Fruit fly (Drosophila melanogaster) whole organism, embryonic: ENCODE measurements around the gene CG45105.
A peak's percentile ranks its signal among the peaks of the same experiment; 100 is the strongest.

Experiments used
- Atf3 ChIP-seq: fragments of 200-800 bp; sonication (Bioruptor generic); optimal IDR thresholded peaks from 3 replicates; lab custom pipeline; 2016; ENCODE audit warnings: missing biosample characterization, missing genetic modification characterization
- C15 ChIP-seq: fragments of 200-800 bp; sonication (Bioruptor generic); IDR thresholded peaks from 3 replicates; pipeline ENCODE4 v1.3.6; 2022; ENCODE audit warnings: missing biosample characterization, missing genetic modification characterization
- CG10565 ChIP-seq: fragments of 200-800 bp; sonication (Bioruptor generic); optimal IDR thresholded peaks from 3 replicates; lab custom pipeline; 2016; ENCODE audit warnings: missing biosample characterization, mild to moderate bottlenecking, missing genetic modification characterization
- CG11695 ChIP-seq: fragments of 200-800 bp; sonication (Bioruptor generic); IDR thresholded peaks from 3 replicates; pipeline ENCODE4 v1.3.6; 2022; ENCODE audit warnings: missing biosample characterization, missing genetic modification characterization
- CG12071 ChIP-seq: fragments of 200-800 bp; sonication (Bioruptor generic); optimal IDR thresholded peaks from 3 replicates; lab custom pipeline; 2018; ENCODE audit warnings: missing biosample characterization, mild to moderate bottlenecking, missing genetic modification characterization
- CG12155 ChIP-seq: fragments of 200-800 bp; sonication (Bioruptor generic); optimal IDR thresholded peaks from 3 replicates; lab custom pipeline; 2016; ENCODE audit warnings: missing biosample characterization, missing genetic modification characterization
- CG12942 ChIP-seq: fragments of 200-800 bp; sonication (Bioruptor generic); optimal IDR thresholded peaks from 3 replicates; lab custom pipeline; 2016; ENCODE audit warnings: missing biosample characterization, missing genetic modification characterization
- CG1602 ChIP-seq: fragments of 200-800 bp; sonication (Bioruptor generic); optimal IDR thresholded peaks from 3 replicates; lab custom pipeline; 2016; ENCODE audit warnings: missing biosample characterization, missing genetic modification characterization
- CG1647 ChIP-seq: fragments of 200-800 bp; sonication (Bioruptor generic); optimal IDR thresholded peaks from 3 replicates; lab custom pipeline; 2016; ENCODE audit warnings: missing biosample characterization, missing genetic modification characterization
- CG18262 ChIP-seq: fragments of 200-800 bp; optimal IDR thresholded peaks from 3 replicates; lab custom pipeline; 2019; ENCODE audit warnings: missing biosample characterization, mild to moderate bottlenecking, missing genetic modification characterization, moderate library complexity
- CG3281 ChIP-seq: fragments of 200-800 bp; sonication (Bioruptor generic); optimal IDR thresholded peaks from 3 replicates; lab custom pipeline; 2017; ENCODE audit warnings: missing biosample characterization, mild to moderate bottlenecking, missing genetic modification characterization
- CG3407 ChIP-seq: fragments of 200-800 bp; sonication (Bioruptor generic); optimal IDR thresholded peaks from 2 replicates; lab custom pipeline; 2018; ENCODE audit warnings: missing biosample characterization, mild to moderate bottlenecking, missing genetic modification characterization
- CG4424 ChIP-seq: fragments of 200-800 bp; sonication (Bioruptor generic); optimal IDR thresholded peaks from 3 replicates; lab custom pipeline; 2016; ENCODE audit warnings: missing biosample characterization, missing genetic modification characterization
- CG7745 ChIP-seq: fragments of 200-800 bp; sonication (Bioruptor generic); optimal IDR thresholded peaks from 2 replicates; lab custom pipeline; 2018; ENCODE audit warnings: missing biosample characterization, mild to moderate bottlenecking, missing genetic modification characterization, moderate library complexity
- CG9817 ChIP-seq: fragments of 200-800 bp; sonication (Bioruptor generic); optimal IDR thresholded peaks from 2 replicates; lab custom pipeline; 2018; ENCODE audit warnings: missing biosample characterization, mild to moderate bottlenecking, missing genetic modification characterization, moderate library complexity
- CHES-1-like ChIP-seq: fragments of 200-800 bp; sonication (Bioruptor generic); optimal IDR thresholded peaks from 2 replicates; lab custom pipeline; 2016; ENCODE audit warnings: missing biosample characterization, missing genetic modification characterization
- CkIIα-i1 ChIP-seq: fragments of 200-800 bp; sonication (Bioruptor generic); IDR thresholded peaks from 2 replicates; pipeline ENCODE4 v1.3.6; 2022; ENCODE audit warnings: missing biosample characterization, missing genetic modification characterization
- Doc2 ChIP-seq: fragments of 200-800 bp; sonication (Bioruptor generic); IDR thresholded peaks from 2 replicates; pipeline ENCODE4 v1.3.6; 2022; ENCODE audit warnings: missing biosample characterization, missing genetic modification characterization
- Drgx ChIP-seq: fragments of 200-800 bp; sonication (Bioruptor generic); IDR thresholded peaks from 2 replicates; pipeline ENCODE4 v1.3.6; 2022; ENCODE audit warnings: missing biosample characterization, missing genetic modification characterization
- Fer2 ChIP-seq: fragments of 200-800 bp; sonication (Bioruptor generic); optimal IDR thresholded peaks from 2 replicates; lab custom pipeline; 2018; ENCODE audit warnings: missing biosample characterization, mild to moderate bottlenecking, missing genetic modification characterization, moderate library complexity
- H15 ChIP-seq: fragments of 200-800 bp; sonication (Bioruptor generic); IDR thresholded peaks from 3 replicates; pipeline ENCODE4 v1.3.6; 2022; ENCODE audit warnings: missing biosample characterization, missing genetic modification characterization
- Hey ChIP-seq: fragments of 200-800 bp; sonication (Bioruptor generic); optimal IDR thresholded peaks from 3 replicates; lab custom pipeline; 2018; ENCODE audit warnings: missing biosample characterization, mild to moderate bottlenecking, missing genetic modification characterization
- Hr39 ChIP-seq: fragments of >200 bp; optimal IDR thresholded peaks from 2 replicates; lab custom pipeline; 2017
- MTF-1 ChIP-seq: fragments of 200-800 bp; sonication (Bioruptor generic); optimal IDR thresholded peaks from 2 replicates; lab custom pipeline; 2018; ENCODE audit warnings: missing biosample characterization, mild to moderate bottlenecking, missing genetic modification characterization, borderline replicate concordance
- NC2β ChIP-seq: fragments of 200-800 bp; sonication (Bioruptor generic); optimal IDR thresholded peaks from 2 replicates; lab custom pipeline; 2016; ENCODE audit warnings: missing biosample characterization, missing genetic modification characterization
- Rfx ChIP-seq: fragments of 200-800 bp; sonication (Bioruptor generic); IDR thresholded peaks from 2 replicates; pipeline ENCODE4 v1.3.6; 2022; ENCODE audit warnings: missing biosample characterization, missing genetic modification characterization
- Scr ChIP-seq: fragments of 200-800 bp; sonication (Bioruptor generic); IDR thresholded peaks from 2 replicates; pipeline ENCODE4 v1.3.6; 2022; ENCODE audit warnings: missing biosample characterization, missing genetic modification characterization; ENCODE audit not compliant: partially characterized antibody
- Taf1 ChIP-seq: fragments of 200-800 bp; sonication (Bioruptor generic); IDR thresholded peaks from 2 replicates; pipeline ENCODE4 v1.3.6; 2022; ENCODE audit warnings: missing biosample characterization, missing genetic modification characterization
- ap ChIP-seq: fragments of 200-800 bp; sonication (Bioruptor generic); IDR thresholded peaks from 2 replicates; pipeline ENCODE4 v1.3.6; 2022; ENCODE audit warnings: missing biosample characterization, missing genetic modification characterization
- bab2 ChIP-seq: fragments of 200-800 bp; sonication (Bioruptor generic); optimal IDR thresholded peaks from 2 replicates; lab custom pipeline; 2016; ENCODE audit warnings: missing biosample characterization, missing genetic modification characterization
- bbx ChIP-seq: fragments of 200-800 bp; sonication (Bioruptor generic); IDR thresholded peaks from 2 replicates; pipeline ENCODE4 v1.3.6; 2022; ENCODE audit warnings: missing biosample characterization, missing genetic modification characterization; ENCODE audit not compliant: partially characterized antibody
- bcd ChIP-seq: fragments of 200-800 bp; sonication (Bioruptor generic); optimal IDR thresholded peaks from 2 replicates; lab custom pipeline; 2017; ENCODE audit warnings: missing biosample characterization, mild to moderate bottlenecking, missing genetic modification characterization
- bowl ChIP-seq: fragments of 200-800 bp; sonication (Bioruptor generic); IDR thresholded peaks from 2 replicates; pipeline ENCODE4 v1.3.6; 2022; ENCODE audit warnings: missing biosample characterization, missing genetic modification characterization
- br ChIP-seq: fragments of >200 bp; optimal IDR thresholded peaks from 2 replicates; lab custom pipeline; 2017
- cato ChIP-seq: fragments of 200-800 bp; sonication (Bioruptor generic); optimal IDR thresholded peaks from 2 replicates; lab custom pipeline; 2016; ENCODE audit warnings: missing biosample characterization, missing genetic modification characterization, borderline replicate concordance
- crc ChIP-seq: fragments of 200-800 bp; sonication (Bioruptor generic); optimal IDR thresholded peaks from 2 replicates; lab custom pipeline; 2016; ENCODE audit warnings: missing biosample characterization, missing genetic modification characterization
- cwo ChIP-seq: fragments of 200-800 bp; sonication (Bioruptor generic); optimal IDR thresholded peaks from 3 replicates; lab custom pipeline; 2017; ENCODE audit warnings: missing biosample characterization, missing genetic modification characterization, mild to moderate bottlenecking, moderate library complexity, missing genetic modification reagents
- dmrt99B ChIP-seq: fragments of 200-800 bp; sonication (Bioruptor generic); optimal IDR thresholded peaks from 2 replicates; lab custom pipeline; 2018; ENCODE audit warnings: missing biosample characterization, mild to moderate bottlenecking, missing genetic modification characterization, moderate library complexity
- dysf ChIP-seq: fragments of 200-800 bp; sonication (Bioruptor generic); IDR thresholded peaks from 3 replicates; pipeline ENCODE4 v1.3.6; 2022; ENCODE audit warnings: missing biosample characterization, missing genetic modification characterization
- en ChIP-seq: fragments of 200-800 bp; sonication (Bioruptor generic); optimal IDR thresholded peaks from 2 replicates; lab custom pipeline; 2016; ENCODE audit warnings: missing biosample characterization, missing genetic modification characterization
- ewg ChIP-seq: fragments of 200-800 bp; sonication (Bioruptor generic); optimal IDR thresholded peaks from 3 replicates; lab custom pipeline; 2017; ENCODE audit warnings: mild to moderate bottlenecking, missing biosample characterization, missing genetic modification reagents, missing genetic modification characterization
- h ChIP-seq: fragments of >200 bp; optimal IDR thresholded peaks from 2 replicates; lab custom pipeline; 2017
- hkb ChIP-seq, 2 experiments: fragments of 200-800 bp in 1 of 2; fragments of >200 bp in 1 of 2; sonication (Bioruptor generic) in 1 of 2; IDR thresholded peaks in 1 of 2; optimal IDR thresholded peaks in 1 of 2; 2 replicates each; pipeline versions ENCODE4 v1.3.6 to Lab custom; 2017 to 2022; ENCODE audit warnings: missing biosample characterization in 1 of 2, missing genetic modification characterization in 1 of 2
- kah ChIP-seq: fragments of 200-800 bp; sonication (Bioruptor generic); optimal IDR thresholded peaks from 2 replicates; lab custom pipeline; 2018; ENCODE audit warnings: missing biosample characterization, mild to moderate bottlenecking, missing genetic modification characterization
- lov ChIP-seq, 2 experiments: fragments of 200-800 bp in 1 of 2; fragments of >200 bp in 1 of 2; sonication (Bioruptor generic) in 1 of 2; IDR thresholded peaks in 1 of 2; optimal IDR thresholded peaks in 1 of 2; 2 replicates in 1 of 2; 3 replicates in 1 of 2; pipeline versions ENCODE4 v1.3.6 to Lab custom; 2017 to 2022; ENCODE audit warnings: missing biosample characterization in 1 of 2, missing genetic modification characterization in 1 of 2
- luna ChIP-seq: fragments of 200-800 bp; sonication (Bioruptor generic); optimal IDR thresholded peaks from 2 replicates; lab custom pipeline; 2016; ENCODE audit warnings: missing biosample characterization, missing genetic modification characterization
- otp ChIP-seq: fragments of 200-800 bp; sonication (Bioruptor generic); IDR thresholded peaks from 3 replicates; pipeline ENCODE4, ENCODE4 v1.3.6; 2022; ENCODE audit warnings: missing biosample characterization, missing genetic modification characterization
- p53 ChIP-seq: fragments of 200-800 bp; sonication (Bioruptor generic); optimal IDR thresholded peaks from 2 replicates; lab custom pipeline; 2016; ENCODE audit warnings: missing biosample characterization, missing genetic modification characterization
- pfk ChIP-seq: fragments of 200-800 bp; sonication (Bioruptor generic); optimal IDR thresholded peaks from 2 replicates; lab custom pipeline; 2018; ENCODE audit warnings: missing biosample characterization, mild to moderate bottlenecking, missing genetic modification characterization, moderate library complexity
- stwl ChIP-seq: fragments of 200-800 bp; sonication (Bioruptor generic); optimal IDR thresholded peaks from 3 replicates; lab custom pipeline; 2018; ENCODE audit warnings: missing biosample characterization, mild to moderate bottlenecking, missing genetic modification characterization, moderate library complexity
- unpg ChIP-seq: fragments of 200-800 bp; sonication (Bioruptor generic); optimal IDR thresholded peaks from 3 replicates; lab custom pipeline; 2018; ENCODE audit warnings: missing biosample characterization, mild to moderate bottlenecking, missing genetic modification characterization, moderate library complexity

Gene CG45105

dm6 chr3R:15933609-15934232, 15.9 kb upstream of the CG45105 start, which contains the start of the genes CG5478 and blp (continued):
- TF ChIP-seq CG12071: no peak
- TF ChIP-seq CG1647 (GFP tag; lab: Kevin White, UChicago): no peak
- TF ChIP-seq stwl (tag; lab: Kevin White, UChicago): peak; percentile 68
- TF ChIP-seq CG4424: no peak
- no peak for TF ChIP-seq h
- no peak for TF ChIP-seq unpg (GFP tag; lab: Kevin White, UChicago)
- no peak for TF ChIP-seq CG10565 (GFP tag; lab: Kevin White, UChicago)
- TF ChIP-seq pfk (GFP tag; lab: Kevin White, UChicago): no peak
- no peak for TF ChIP-seq crc (GFP tag; lab: Kevin White, UChicago)
- no peak for TF ChIP-seq br
- TF ChIP-seq dysf (GFP tag; lab: Robert Waterston, UW): no peak
- TF ChIP-seq CG1602 (GFP tag; lab: Kevin White, UChicago): no peak
- no peak for TF ChIP-seq Fer2 (tag; lab: Kevin White, UChicago)
- no peak for TF ChIP-seq Doc2 (GFP tag; lab: Robert Waterston, UW)
- TF ChIP-seq Atf3: no peak
- no peak for TF ChIP-seq ewg (GFP tag; lab: Kevin White, UChicago)
- no peak for TF ChIP-seq otp (GFP tag; lab: Robert Waterston, UW)
- no peak for TF ChIP-seq ap (GFP tag; lab: Robert Waterston, UW)
- TF ChIP-seq CG12942 (GFP tag; lab: Kevin White, UChicago): no peak
- TF ChIP-seq luna (GFP tag; lab: Kevin White, UChicago): no peak
- TF ChIP-seq bowl (GFP tag; lab: Robert Waterston, UW): no peak
- no peak for TF ChIP-seq lov (optimal IDR thresholded peaks at IDR 0.05; lab: Kevin White, UChicago)
- TF ChIP-seq lov (GFP tag; IDR thresholded peaks at IDR 0.05; lab: Robert Waterston, UW): no peak
- TF ChIP-seq Rfx (GFP tag; lab: Robert Waterston, UW): no peak
- TF ChIP-seq CG11695 (GFP tag; lab: Robert Waterston, UW): no peak
- no peak for TF ChIP-seq cwo (GFP tag; lab: Kevin White, UChicago)
- no peak for TF ChIP-seq dmrt99B
- TF ChIP-seq bab2 (GFP tag; lab: Kevin White, UChicago): no peak
- peak; percentile 92 for TF ChIP-seq bbx (GFP tag; lab: Robert Waterston, UW)
- no peak for TF ChIP-seq Hr39 (lab: Kevin White, UChicago)
- no peak for TF ChIP-seq CG9817
- no peak for TF ChIP-seq Hey (tag; lab: Kevin White, UChicago)
- no peak for TF ChIP-seq hkb (optimal IDR thresholded peaks at IDR 0.05; lab: Kevin White, UChicago)
- no peak for TF ChIP-seq hkb (GFP tag; IDR thresholded peaks at IDR 0.05; lab: Robert Waterston, UW)
- TF ChIP-seq cato (GFP tag; lab: Kevin White, UChicago): no peak
- TF ChIP-seq CG12155 (GFP tag; lab: Kevin White, UChicago): no peak
- TF ChIP-seq kah (GFP tag; lab: Kevin White, UChicago): no peak
- TF ChIP-seq Drgx (GFP tag; lab: Robert Waterston, UW): no peak
- TF ChIP-seq MTF-1 (GFP tag; lab: Kevin White, UChicago): no peak
- TF ChIP-seq CHES-1-like (GFP tag; lab: Kevin White, UChicago): no peak
- TF ChIP-seq NC2β (GFP tag; lab: Kevin White, UChicago): no peak
- TF ChIP-seq CkIIα-i1 (GFP tag; lab: Robert Waterston, UW): no peak
- no peak for TF ChIP-seq CG18262 (tag; lab: Kevin White, UChicago)
- TF ChIP-seq bcd (GFP tag; lab: Kevin White, UChicago): no peak
- TF ChIP-seq Scr: peak; percentile 87
- no peak for TF ChIP-seq CG3407 (GFP tag; lab: Kevin White, UChicago)
- no peak for TF ChIP-seq CG3281
- TF ChIP-seq p53 (GFP tag; lab: Kevin White, UChicago): no peak
- TF ChIP-seq H15 (GFP tag; lab: Robert Waterston, UW): no peak
- no peak for TF ChIP-seq Taf1 (GFP tag; lab: Robert Waterston, UW)
- no peak for TF ChIP-seq en (GFP tag; lab: Kevin White, UChicago)
- TF ChIP-seq C15 (GFP tag; lab: Robert Waterston, UW): no peak
- TF ChIP-seq CG7745 (tag; lab: Kevin White, UChicago): no peak
